Worm (Caenorhabditis elegans) whole organism, young adult: Measurements from ENCODE around the gene C53A5.13.

Source experiments
- lin-26 ChIP-seq: fragments of 200-800 bp; sonication (Bioruptor generic); IDR thresholded peaks from 2 replicates; pipeline ENCODE4 v1.3.6; 2022; ENCODE audit warnings: missing genetic modification reagents, missing genetic modification characterization, missing compliant biosample characterization
- nfyb-1 ChIP-seq: fragments of 200-800 bp; sonication (Bioruptor generic); IDR thresholded peaks from 2 replicates; pipeline ENCODE4 v1.3.6; 2022; ENCODE audit warnings: missing genetic modification reagents, missing genetic modification characterization, missing compliant biosample characterization
- unc-130 ChIP-seq: sonication (generic microtip); optimal IDR thresholded peaks from 2 replicates; lab custom pipeline; 2016; ENCODE audit warnings: missing genetic modification reagents, missing genetic modification characterization, missing compliant biosample characterization

ce11 chrV:14530813-14531212 lies 15.9 kb upstream of the C53A5.13 start, which contains the start of gene kcnl-4:
- TF ChIP-seq nfyb-1 (GFP tag; lab: Robert Waterston, UW) (no peak), unc-130 (GFP tag; lab: Kevin White, UChicago) (no peak), lin-26 (GFP tag; lab: Robert Waterston, UW) (no peak)
